Worm (Caenorhabditis elegans): ENCODE results near the gene EEED8.15.

ce11 chrII:5388786-5389421, 30.1 kb upstream of the EEED8.15 start, which contains the start of gene rsp-4:
- TF ChIP-seq sdc-2 (tag; optimal IDR thresholded peaks at IDR 0.05) (no peak), pat-9 (tag; optimal IDR thresholded peaks at IDR 0.05) (no peak), ahr-1 (tag; optimal IDR thresholded peaks at IDR 0.05) (no peak), ceh-9 (tag; optimal IDR thresholded peaks at IDR 0.05) (no peak), fkh-6 (tag; optimal IDR thresholded peaks at IDR 0.05) (no peak), pqm-1 (tag; optimal IDR thresholded peaks at IDR 0.05) (no peak), ets-4 (tag; optimal IDR thresholded peaks at IDR 0.05) (no peak), sox-2 (GFP tag; IDR thresholded peaks at IDR 0.05) (no peak), hlh-13 (GFP tag; optimal IDR thresholded peaks at IDR 0.05) (no peak), ama-1 (optimal IDR thresholded peaks at IDR 0.05) (no peak), elt-2 (tag; optimal IDR thresholded peaks at IDR 0.05) (no peak), pha-4 (tag; optimal IDR thresholded peaks at IDR 0.05) (no peak), dmd-4 (tag; optimal IDR thresholded peaks at IDR 0.05; ENCODE audit: borderline replicate concordance) (no peak), K02D7.2 (tag; optimal IDR thresholded peaks at IDR 0.05) (no peak)
